Worm (Caenorhabditis elegans): ENCODE results near the gene egrh-2.
A peak's percentile ranks its signal among the peaks of the same experiment; 100 is the strongest.

- TF ChIP-seq ztf-29 (GFP tag; IDR thresholded peaks at IDR 0.05) (no peak), med-1 (GFP tag; optimal IDR thresholded peaks at IDR 0.05; ENCODE audit: insufficient read depth) (no peak), ref-1 (GFP tag; conservative IDR thresholded peaks at IDR 0.05) (no peak), T22C8.4 (GFP tag; IDR thresholded peaks at IDR 0.05) (peak; percentile 98), klf-2 (GFP tag; conservative IDR thresholded peaks at IDR 0.05) (no peak), tab-1 (GFP tag; IDR thresholded peaks at IDR 0.05) (no peak), flt-1 (GFP tag; IDR thresholded peaks at IDR 0.05) (no peak), ztf-23 (GFP tag; IDR thresholded peaks at IDR 0.05) (no peak)
These were observed 10.2 kb upstream of the egrh-2 start for ce11 chrIV:1000441-1000840.
